Worm (Caenorhabditis elegans) whole organism, mixed stage, embryonic: ENCODE results near the gene puf-9.

Experiments used
- M03D4.4 ChIP-seq: sonication (generic microtip); optimal IDR thresholded peaks from 2 replicates; lab custom pipeline; 2017; ENCODE audit warnings: mild to moderate bottlenecking, missing genetic modification characterization, missing compliant biosample characterization
- bed-3 ChIP-seq: fragments of 200-800 bp; sonication (Bioruptor generic); optimal IDR thresholded peaks from 3 replicates; lab custom pipeline; 2018; ENCODE audit warnings: mild to moderate bottlenecking, missing genetic modification characterization, moderate library complexity, missing compliant biosample characterization
- blmp-1 ChIP-seq: fragments of 150-350 bp; optimal IDR thresholded peaks from 2 replicates; lab custom pipeline; 2014; ENCODE audit warnings: missing biosample characterization, missing genetic modification characterization
- ceh-39 ChIP-seq: fragments of 150-350 bp; optimal IDR thresholded peaks from 2 replicates; lab custom pipeline; 2014; ENCODE audit warnings: missing biosample characterization, missing genetic modification characterization
- ceh-43 ChIP-seq: fragments of 200-800 bp; sonication (Bioruptor generic); optimal IDR thresholded peaks from 2 replicates; lab custom pipeline; 2018; ENCODE audit warnings: mild to moderate bottlenecking, missing genetic modification characterization, moderate library complexity, missing compliant biosample characterization
- ceh-83 ChIP-seq: fragments of 200-800 bp; sonication (Bioruptor generic); optimal IDR thresholded peaks from 2 replicates; lab custom pipeline; 2018; ENCODE audit warnings: mild to moderate bottlenecking, missing genetic modification characterization, missing compliant biosample characterization
- ces-1 ChIP-seq: fragments of 150-350 bp; optimal IDR thresholded peaks from 2 replicates; lab custom pipeline; 2014; ENCODE audit warnings: missing biosample characterization, missing genetic modification reagents, missing genetic modification characterization
- cnd-1 ChIP-seq: fragments of 200-800 bp; sonication (Bioruptor generic); optimal IDR thresholded peaks from 2 replicates; lab custom pipeline; 2018; ENCODE audit warnings: mild to moderate bottlenecking, missing genetic modification characterization, missing compliant biosample characterization
- drap-1 ChIP-seq: fragments of 200-800 bp; sonication (Bioruptor generic); optimal IDR thresholded peaks from 3 replicates; lab custom pipeline; 2018; ENCODE audit warnings: mild to moderate bottlenecking, missing genetic modification characterization, missing compliant biosample characterization
- elt-1 ChIP-seq: sonication (generic microtip); optimal IDR thresholded peaks from 2 replicates; lab custom pipeline; 2017; ENCODE audit warnings: missing genetic modification characterization, mild to moderate bottlenecking, missing compliant biosample characterization, antibody characterized with exemption, moderate library complexity, borderline replicate concordance; ENCODE audit not compliant: insufficient read depth
- elt-3 ChIP-seq: fragments of 150-350 bp; optimal IDR thresholded peaks from 2 replicates; lab custom pipeline; 2014; ENCODE audit warnings: missing biosample characterization, missing genetic modification characterization
- flh-1 ChIP-seq: fragments of 200-800 bp; sonication (Bioruptor generic); optimal IDR thresholded peaks from 2 replicates; lab custom pipeline; 2018; ENCODE audit warnings: mild to moderate bottlenecking, missing genetic modification characterization, moderate library complexity, missing compliant biosample characterization
- ham-2 ChIP-seq: fragments of 200-800 bp; sonication (Bioruptor generic); optimal IDR thresholded peaks from 2 replicates; lab custom pipeline; 2018; ENCODE audit warnings: mild to moderate bottlenecking, missing genetic modification characterization, missing compliant biosample characterization
- hlh-1 ChIP-seq: fragments of 150-350 bp; optimal IDR thresholded peaks from 2 replicates; lab custom pipeline; 2014; ENCODE audit warnings: missing biosample characterization, missing genetic modification reagents, missing genetic modification characterization
- lin-13 ChIP-seq: fragments of 150-350 bp; optimal IDR thresholded peaks from 2 replicates; lab custom pipeline; 2014; ENCODE audit warnings: missing biosample characterization, missing genetic modification characterization
- lin-32 ChIP-seq: fragments of 200-800 bp; sonication (Bioruptor generic); optimal IDR thresholded peaks from 2 replicates; lab custom pipeline; 2018; ENCODE audit warnings: mild to moderate bottlenecking, missing genetic modification characterization, missing compliant biosample characterization
- lsy-2 ChIP-seq: fragments of 150-350 bp; optimal IDR thresholded peaks from 2 replicates; lab custom pipeline; 2014; ENCODE audit warnings: missing biosample characterization, missing genetic modification characterization
- mab-5 ChIP-seq: fragments of 150-350 bp; optimal IDR thresholded peaks from 2 replicates; lab custom pipeline; 2014; ENCODE audit warnings: missing biosample characterization, missing genetic modification characterization
- mep-1 ChIP-seq: fragments of 150-350 bp; optimal IDR thresholded peaks from 2 replicates; lab custom pipeline; 2017; ENCODE audit warnings: missing biosample characterization, missing genetic modification reagents, missing genetic modification characterization, inconsistent platforms
- mls-2 ChIP-seq: sonication (generic microtip); optimal IDR thresholded peaks from 2 replicates; lab custom pipeline; 2016; ENCODE audit warnings: mild to moderate bottlenecking, missing genetic modification characterization, moderate library complexity, missing compliant biosample characterization
- nhr-12 ChIP-seq: fragments of 150-350 bp; optimal IDR thresholded peaks from 2 replicates; lab custom pipeline; 2014; ENCODE audit warnings: missing biosample characterization, missing genetic modification characterization
- nhr-2 ChIP-seq: fragments of 150-350 bp; optimal IDR thresholded peaks from 2 replicates; lab custom pipeline; 2014; ENCODE audit warnings: missing biosample characterization, missing genetic modification characterization
- nhr-237 ChIP-seq: fragments of 150-350 bp; optimal IDR thresholded peaks from 2 replicates; lab custom pipeline; 2014; ENCODE audit warnings: missing biosample characterization, missing genetic modification characterization
- nhr-28 ChIP-seq: fragments of 150-350 bp; optimal IDR thresholded peaks from 2 replicates; lab custom pipeline; 2014; ENCODE audit warnings: missing biosample characterization, missing genetic modification characterization
- nhr-76 ChIP-seq: sonication (generic microtip); optimal IDR thresholded peaks from 2 replicates; lab custom pipeline; 2017; ENCODE audit warnings: missing biosample characterization, missing genetic modification characterization
- pha-4 ChIP-seq: fragments of 150-350 bp; optimal IDR thresholded peaks from 2 replicates; lab custom pipeline; 2018; ENCODE audit warnings: missing biosample characterization, missing genetic modification reagents, missing genetic modification characterization
- sem-2 ChIP-seq: fragments of 200-800 bp; sonication (Bioruptor generic); optimal IDR thresholded peaks from 2 replicates; lab custom pipeline; 2018; ENCODE audit warnings: mild to moderate bottlenecking, missing genetic modification characterization, missing compliant biosample characterization
- snpc-4 ChIP-seq: fragments of 150-350 bp; optimal IDR thresholded peaks from 2 replicates; lab custom pipeline; 2014; ENCODE audit warnings: missing biosample characterization, missing genetic modification characterization
- sptf-1 ChIP-seq: sonication (generic microtip); optimal IDR thresholded peaks from 2 replicates; lab custom pipeline; 2017; ENCODE audit warnings: mild to moderate bottlenecking, missing genetic modification characterization, moderate library complexity, missing compliant biosample characterization
- tbx-8 ChIP-seq: fragments of 200-800 bp; sonication (Bioruptor generic); optimal IDR thresholded peaks from 2 replicates; lab custom pipeline; 2018; ENCODE audit warnings: mild to moderate bottlenecking, missing genetic modification characterization, moderate library complexity, missing compliant biosample characterization
- unc-120 ChIP-seq: sonication (generic microtip); optimal IDR thresholded peaks from 2 replicates; lab custom pipeline; 2017; ENCODE audit warnings: missing genetic modification characterization, missing compliant biosample characterization; ENCODE audit not compliant: poor library complexity, severe bottlenecking
- unc-39 ChIP-seq: fragments of 150-350 bp; optimal IDR thresholded peaks from 2 replicates; lab custom pipeline; 2014; ENCODE audit warnings: missing biosample characterization, missing genetic modification characterization
- unc-62 ChIP-seq: fragments of 150-350 bp; optimal IDR thresholded peaks from 2 replicates; lab custom pipeline; 2014; ENCODE audit warnings: missing biosample characterization, missing genetic modification reagents, missing genetic modification characterization
- zip-8 ChIP-seq: fragments of 150-350 bp; optimal IDR thresholded peaks from 2 replicates; lab custom pipeline; 2014; ENCODE audit warnings: missing biosample characterization, missing genetic modification characterization
- ztf-11 ChIP-seq: fragments of 150-350 bp; optimal IDR thresholded peaks from 2 replicates; lab custom pipeline; 2014; ENCODE audit warnings: missing biosample characterization, missing genetic modification characterization

The puf-9 gene

DNA sequence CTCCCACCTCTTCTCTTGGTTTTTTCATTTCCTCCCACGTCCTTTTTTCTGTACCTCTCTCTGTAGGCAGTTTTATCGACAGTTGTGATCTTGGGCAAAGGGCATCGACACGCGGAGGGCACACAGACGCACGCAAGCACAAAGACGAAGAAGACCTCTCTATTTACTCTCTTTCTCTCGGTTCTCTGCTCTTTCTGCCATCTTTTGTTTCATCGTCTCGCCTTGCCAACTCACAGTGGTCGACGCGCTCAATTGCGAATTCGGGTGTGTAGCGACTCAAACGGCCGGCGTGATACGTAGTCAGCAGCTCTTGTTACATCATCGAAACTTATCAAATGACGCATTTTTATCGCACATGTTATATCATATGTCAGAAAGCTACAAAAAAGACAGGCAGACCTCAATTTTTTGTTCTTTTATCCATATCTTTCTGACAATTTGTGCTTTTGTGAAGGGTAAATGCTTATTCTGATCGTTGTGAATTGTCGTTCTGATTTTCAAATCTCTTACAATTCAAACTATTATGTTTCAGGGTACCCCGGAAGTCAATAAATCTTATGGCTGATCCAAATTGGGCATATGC, at the start of gene puf-9:
TSS of gene puf-9 (plus strand) at position 533 of the 583 bp plus-strand sequence.
- TF ChIP-seq pha-4 (tag; lab: Kevin White, UChicago) (peak; percentile 98), lsy-2 (tag; lab: Kevin White, UChicago) (peak; percentile 85), ham-2 (peak; percentile 55), mls-2 (tag; lab: Kevin White, UChicago) (peak; percentile 86), ces-1 (GFP tag; lab: Kevin White, UChicago) (peak; percentile 53), lin-13 (peak; percentile 93), ceh-43 (no peak), ceh-39 (tag; lab: Kevin White, UChicago) (peak; percentile 95), sem-2 (GFP tag; lab: Kevin White, UChicago) (no peak), nhr-28 (tag; lab: Kevin White, UChicago) (no peak), unc-120 (peak; percentile 82), unc-62 (GFP tag; lab: Kevin White, UChicago) (peak; percentile 93), tbx-8 (GFP tag; lab: Kevin White, UChicago) (peak; percentile 64), zip-8 (peak; percentile 61), unc-39 (tag; lab: Kevin White, UChicago) (peak; percentile 80), drap-1 (GFP tag; lab: Kevin White, UChicago) (peak; percentile 83), nhr-12 (tag; lab: Kevin White, UChicago) (peak; percentile 32), M03D4.4 (tag; lab: Kevin White, UChicago) (peak; percentile 36), sptf-1 (tag; lab: Kevin White, UChicago) (peak; percentile 82), bed-3 (no peak), cnd-1 (tag; lab: Kevin White, UChicago) (peak; percentile 79), nhr-2 (tag; lab: Kevin White, UChicago) (peak; percentile 68), blmp-1 (tag; lab: Kevin White, UChicago) (no peak), nhr-76 (tag; lab: Kevin White, UChicago) (peak; percentile 15), mab-5 (peak; percentile 9), ceh-83 (no peak), ztf-11 (peak; percentile 80), snpc-4 (no peak), hlh-1 (tag; lab: Kevin White, UChicago) (peak; percentile 87), mep-1 (tag; lab: Kevin White, UChicago) (peak; percentile 99), lin-32 (no peak), flh-1 (no peak), elt-3 (tag; lab: Kevin White, UChicago) (peak; percentile 77), elt-1 (tag; lab: Kevin White, UChicago) (peak; percentile 58), nhr-237 (tag; lab: Kevin White, UChicago) (peak; percentile 94)

DNA sequence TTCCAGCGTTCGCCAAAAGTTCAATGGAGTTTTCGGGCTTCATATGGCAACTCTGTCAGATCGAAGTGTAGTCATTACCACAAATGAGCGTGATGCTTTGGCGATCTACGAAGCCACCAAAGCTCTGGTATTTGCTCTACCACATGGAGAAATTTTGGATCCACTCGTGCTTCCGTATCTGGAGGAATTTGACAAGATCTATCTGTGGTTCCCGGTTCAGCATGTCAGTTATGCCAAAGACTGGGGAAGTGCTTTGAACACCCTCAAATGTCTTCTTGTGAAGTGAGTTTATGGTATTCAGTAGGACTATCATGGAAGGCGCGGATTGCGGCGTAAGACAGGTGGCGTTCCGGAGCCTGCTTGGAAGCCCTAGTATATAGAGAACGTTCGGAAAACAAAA, 47.0 kb upstream of the puf-9 start:
- TF ChIP-seq nhr-28 (tag; lab: Kevin White, UChicago) (no peak), tbx-8 (GFP tag; lab: Kevin White, UChicago) (no peak), mep-1 (tag; lab: Kevin White, UChicago) (no peak), cnd-1 (tag; lab: Kevin White, UChicago) (no peak), ztf-11 (no peak), mab-5 (no peak), zip-8 (no peak), M03D4.4 (tag; lab: Kevin White, UChicago) (no peak), ceh-39 (tag; lab: Kevin White, UChicago) (no peak), sem-2 (GFP tag; lab: Kevin White, UChicago) (no peak), nhr-2 (tag; lab: Kevin White, UChicago) (no peak), flh-1 (no peak), lsy-2 (tag; lab: Kevin White, UChicago) (no peak), drap-1 (GFP tag; lab: Kevin White, UChicago) (no peak), sptf-1 (tag; lab: Kevin White, UChicago) (no peak), bed-3 (no peak), ces-1 (GFP tag; lab: Kevin White, UChicago) (no peak), unc-39 (tag; lab: Kevin White, UChicago) (no peak), nhr-12 (tag; lab: Kevin White, UChicago) (no peak), ham-2 (no peak)
- TF ChIP-seq, all 35 proteins: peak for 0

DNA sequence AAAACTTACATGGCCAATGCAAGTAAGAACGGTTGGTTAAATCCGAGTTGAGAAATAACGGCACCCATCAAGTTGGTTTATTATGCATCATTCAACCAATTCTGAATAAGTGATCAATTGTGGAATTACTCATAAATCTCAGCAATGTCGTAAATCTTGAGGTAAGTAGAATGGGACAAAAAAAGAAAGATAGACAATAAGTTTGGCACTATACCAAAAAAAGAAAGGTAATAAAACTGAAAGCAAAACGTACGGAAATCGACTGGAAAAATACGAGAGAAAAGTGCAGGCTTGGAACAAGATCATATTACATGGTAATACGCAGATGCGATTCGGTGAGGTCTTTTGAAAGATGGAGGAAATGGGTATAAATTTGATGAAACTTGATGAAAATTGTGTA, 42.7 kb upstream of the puf-9 start, which contains the start of gene F46G11.4:
TSS of gene F46G11.4 (minus strand) at position 101 of the 400 bp plus-strand sequence.
- TF ChIP-seq nhr-76 (tag; lab: Kevin White, UChicago) (no peak), ztf-11 (no peak), nhr-12 (tag; lab: Kevin White, UChicago) (no peak), tbx-8 (GFP tag; lab: Kevin White, UChicago) (no peak), cnd-1 (tag; lab: Kevin White, UChicago) (no peak), zip-8 (no peak), M03D4.4 (tag; lab: Kevin White, UChicago) (no peak), nhr-28 (tag; lab: Kevin White, UChicago) (no peak), snpc-4 (no peak), ham-2 (no peak), ceh-83 (no peak), elt-1 (tag; lab: Kevin White, UChicago) (no peak), mab-5 (no peak), lin-32 (no peak), elt-3 (tag; lab: Kevin White, UChicago) (no peak), lsy-2 (tag; lab: Kevin White, UChicago) (no peak), ceh-43 (no peak)
